Fruit fly (Drosophila melanogaster): Measurements from ENCODE around the gene GAPcenA.

- TF ChIP-seq CG5204 (GFP tag; optimal IDR thresholded peaks at IDR 0.05): no peak
- no peak for TF ChIP-seq cic (GFP tag; optimal IDR thresholded peaks at IDR 0.05)
- no peak for TF ChIP-seq Hr96 (GFP tag; optimal IDR thresholded peaks at IDR 0.05)
- TF ChIP-seq CG7045 (GFP tag; optimal IDR thresholded peaks at IDR 0.05): no peak
- no peak for TF ChIP-seq kay (GFP tag; ENCODE audit: borderline replicate concordance)
- TF ChIP-seq Crg-1 (GFP tag; optimal IDR thresholded peaks at IDR 0.05): no peak
- TF ChIP-seq cnc (optimal IDR thresholded peaks at IDR 0.05): no peak
- TF ChIP-seq Mnt (GFP tag; optimal IDR thresholded peaks at IDR 0.05): no peak
- TF ChIP-seq CG14711 (tag; optimal IDR thresholded peaks at IDR 0.05): no peak
- TF ChIP-seq pad (GFP tag; optimal IDR thresholded peaks at IDR 0.05): no peak
- TF ChIP-seq CG11617 (GFP tag; optimal IDR thresholded peaks at IDR 0.05): no peak
Measured at dm6 chr3L:8370922-8371321, 24.6 kb downstream of the GAPcenA start.

Measured in whole organism, adult.